Fruit fly (Drosophila melanogaster) whole organism, prepupa: ENCODE data around the gene phtm.

Experiments
- Blimp-1 ChIP-seq: fragments of 200-800 bp; sonication (Bioruptor generic); optimal IDR thresholded peaks from 3 replicates; lab custom pipeline; 2017; ENCODE audit warnings: missing biosample characterization, missing genetic modification characterization, mild to moderate bottlenecking, moderate library complexity, missing genetic modification reagents
- CG1621 ChIP-seq: fragments of 200-800 bp; sonication (Bioruptor generic); optimal IDR thresholded peaks from 3 replicates; lab custom pipeline; 2018; ENCODE audit warnings: missing biosample characterization, mild to moderate bottlenecking, missing genetic modification characterization
- CG31627 ChIP-seq: fragments of 200-800 bp; sonication (Bioruptor generic); optimal IDR thresholded peaks from 3 replicates; lab custom pipeline; 2016; ENCODE audit warnings: missing biosample characterization, missing genetic modification characterization
- CG34406 ChIP-seq: fragments of 200-800 bp; sonication (Bioruptor generic); optimal IDR thresholded peaks from 3 replicates; lab custom pipeline; 2016; ENCODE audit warnings: missing biosample characterization, missing genetic modification characterization
- CG3919 ChIP-seq: fragments of 200-800 bp; sonication (Bioruptor generic); optimal IDR thresholded peaks from 3 replicates; lab custom pipeline; 2016; ENCODE audit warnings: missing biosample characterization, missing genetic modification characterization
- CG6276 ChIP-seq: fragments of 200-800 bp; sonication (Bioruptor generic); optimal IDR thresholded peaks from 2 replicates; lab custom pipeline; 2017; ENCODE audit warnings: missing biosample characterization, mild to moderate bottlenecking, missing genetic modification characterization
- Lpt ChIP-seq: fragments of 200-800 bp; sonication (Bioruptor generic); optimal IDR thresholded peaks from 3 replicates; lab custom pipeline; 2016; ENCODE audit warnings: missing biosample characterization, missing genetic modification characterization
- OdsH ChIP-seq: fragments of 200-800 bp; sonication (Bioruptor generic); optimal IDR thresholded peaks from 3 replicates; lab custom pipeline; 2016; ENCODE audit warnings: missing biosample characterization, missing genetic modification characterization
- Smox ChIP-seq: fragments of 200-800 bp; sonication (Bioruptor generic); optimal IDR thresholded peaks from 3 replicates; lab custom pipeline; 2016; ENCODE audit warnings: missing biosample characterization, missing genetic modification characterization
- fd85E ChIP-seq: fragments of 200-800 bp; sonication (Bioruptor generic); optimal IDR thresholded peaks from 3 replicates; lab custom pipeline; 2016; ENCODE audit warnings: missing biosample characterization, missing genetic modification characterization
- fkh ChIP-seq: fragments of 200-800 bp; sonication (Bioruptor generic); optimal IDR thresholded peaks from 3 replicates; lab custom pipeline; 2017; ENCODE audit warnings: missing biosample characterization, mild to moderate bottlenecking, missing genetic modification characterization, moderate library complexity
- net ChIP-seq: fragments of 200-800 bp; sonication (Bioruptor generic); optimal IDR thresholded peaks from 3 replicates; lab custom pipeline; 2016; ENCODE audit warnings: missing biosample characterization, missing genetic modification characterization

dm6 chrX:18699268-18700140 lies 13.9 kb downstream of the phtm start:
- no peak for TF ChIP-seq Lpt (GFP tag; lab: Kevin White, UChicago)
- no peak for TF ChIP-seq fd85E (GFP tag; lab: Kevin White, UChicago)
- TF ChIP-seq Blimp-1 (GFP tag; lab: Kevin White, UChicago): no peak
- no peak for TF ChIP-seq CG3919 (GFP tag; lab: Kevin White, UChicago)
- TF ChIP-seq CG1621 (tag; lab: Kevin White, UChicago): no peak
- no peak for TF ChIP-seq Smox (GFP tag; lab: Kevin White, UChicago)
- no peak for TF ChIP-seq fkh (GFP tag; lab: Kevin White, UChicago)
- no peak for TF ChIP-seq OdsH (GFP tag; lab: Kevin White, UChicago)
- TF ChIP-seq net: no peak
- no peak for TF ChIP-seq CG6276 (GFP tag; lab: Kevin White, UChicago)
- no peak for TF ChIP-seq CG31627 (GFP tag; lab: Kevin White, UChicago)
- no peak for TF ChIP-seq CG34406
